Worm (Caenorhabditis elegans): Measurements from ENCODE around the gene T05C1.1.

Gene T05C1.1

DNA sequence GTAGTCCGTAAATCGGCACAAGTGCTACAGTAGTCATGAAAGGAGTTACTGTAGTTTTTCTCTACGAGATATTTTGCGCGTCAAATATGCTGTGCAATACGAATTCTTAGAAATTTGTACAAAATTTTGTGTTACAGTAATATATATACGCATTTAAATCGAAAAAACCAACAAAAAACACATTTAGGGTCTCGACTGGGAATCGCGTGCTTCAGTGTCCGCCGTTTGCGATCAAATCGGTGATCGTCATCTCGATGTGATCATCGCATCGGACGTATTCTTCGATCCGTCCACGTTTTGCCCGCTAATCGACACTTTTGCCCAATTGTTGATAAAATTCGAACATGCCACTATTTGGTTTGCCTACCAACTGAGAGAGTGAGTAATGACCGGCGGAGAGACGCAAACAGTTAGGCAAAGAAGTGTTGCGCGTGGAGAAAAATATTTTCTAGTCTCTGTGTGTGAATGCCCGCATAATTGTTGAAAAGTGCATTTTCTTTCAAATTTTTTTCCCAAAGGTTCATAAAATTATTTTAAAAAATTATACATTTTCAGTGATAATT lies 9.4 kb upstream of the T05C1.1 start:
- no peak for TF ChIP-seq dao-5 (tag; optimal IDR thresholded peaks at IDR 0.05)
- TF ChIP-seq him-1 (tag; optimal IDR thresholded peaks at IDR 0.05) = no peak
- no peak for TF ChIP-seq W03F9.2 (tag; optimal IDR thresholded peaks at IDR 0.05)

- no peak for TF ChIP-seq dao-5 (tag; optimal IDR thresholded peaks at IDR 0.05)
- TF ChIP-seq W03F9.2 (tag; optimal IDR thresholded peaks at IDR 0.05) = no peak
- TF ChIP-seq him-1 (tag; optimal IDR thresholded peaks at IDR 0.05) = no peak
These were observed 7.3 kb upstream of the T05C1.1 start, which contains the start of gene W06B4.1 for ce11 chrII:4470972-4471645. Gene W06B4.1 (plus strand): TSS chrII:4471595.

DNA sequence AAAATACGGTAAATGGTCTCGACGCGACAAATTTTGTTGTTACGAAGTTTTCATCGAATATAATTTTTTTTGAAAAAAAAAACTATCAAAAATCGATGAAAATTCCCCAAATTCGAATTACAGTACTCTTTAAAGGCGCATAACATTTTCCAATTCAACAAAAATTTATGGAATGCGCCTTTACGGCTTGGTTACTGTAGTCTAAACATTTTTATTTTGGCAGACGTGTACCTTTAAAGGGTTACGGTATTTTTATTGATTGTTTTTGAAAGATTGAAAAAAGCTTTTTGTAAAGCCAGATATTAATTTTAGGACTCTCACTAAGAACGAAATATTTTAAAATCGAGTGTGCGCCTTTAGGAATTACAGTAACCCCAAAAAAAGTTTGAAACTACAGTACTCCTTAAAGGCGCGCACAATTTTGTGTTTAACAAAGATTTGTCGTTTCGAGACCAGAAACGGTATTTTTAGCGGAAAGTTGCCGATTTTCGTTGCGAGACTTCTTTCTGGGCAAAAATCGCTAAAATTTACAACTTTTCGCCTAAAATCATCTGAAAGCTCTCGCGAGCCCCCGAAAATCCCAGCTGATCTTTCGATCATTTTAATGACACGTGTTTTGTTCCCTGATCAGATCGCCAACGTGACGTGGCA lies 4.3 kb upstream of the T05C1.1 start:
- no peak for TF ChIP-seq W03F9.2 (tag; optimal IDR thresholded peaks at IDR 0.05)
- TF ChIP-seq dao-5 (tag; optimal IDR thresholded peaks at IDR 0.05) = no peak
- no peak for TF ChIP-seq him-1 (tag; optimal IDR thresholded peaks at IDR 0.05)

ce11 chrII:4482021-4482420 lies 3.6 kb downstream of the T05C1.1 start, which contains the start of gene T05C1.2:
Gene T05C1.2 (minus strand): TSS chrII:4482121.
- no peak for TF ChIP-seq W03F9.2 (tag; optimal IDR thresholded peaks at IDR 0.05)
- no peak for TF ChIP-seq him-1 (tag; optimal IDR thresholded peaks at IDR 0.05)
- TF ChIP-seq dao-5 (tag; optimal IDR thresholded peaks at IDR 0.05) = no peak

ce11 chrII:4489288-4489687 lies 10.9 kb downstream of the T05C1.1 start, which contains the start of gene T05C1.3:
Gene T05C1.3 (minus strand): TSS chrII:4489388.
- TF ChIP-seq him-1 (tag; optimal IDR thresholded peaks at IDR 0.05) (no peak), W03F9.2 (tag; optimal IDR thresholded peaks at IDR 0.05) (no peak), dao-5 (tag; optimal IDR thresholded peaks at IDR 0.05) (no peak)

- TF ChIP-seq him-1 (tag; optimal IDR thresholded peaks at IDR 0.05) (no peak), W03F9.2 (tag; optimal IDR thresholded peaks at IDR 0.05) (no peak), dao-5 (tag; optimal IDR thresholded peaks at IDR 0.05) (no peak)
These were observed 12.3 kb downstream of the T05C1.1 start, which contains the start of gene T05C1.5 for ce11 chrII:4490729-4491128. Gene T05C1.5 (minus strand): TSS chrII:4490829.

- TF ChIP-seq dao-5 (tag; optimal IDR thresholded peaks at IDR 0.05) = no peak
- no peak for TF ChIP-seq W03F9.2 (tag; optimal IDR thresholded peaks at IDR 0.05)
- TF ChIP-seq him-1 (tag; optimal IDR thresholded peaks at IDR 0.05) = no peak
These were observed 16.1 kb downstream of the T05C1.1 start for ce11 chrII:4494532-4494931.

- TF ChIP-seq dao-5 (tag; optimal IDR thresholded peaks at IDR 0.05) = no peak
- TF ChIP-seq him-1 (tag; optimal IDR thresholded peaks at IDR 0.05) = no peak
- TF ChIP-seq W03F9.2 (tag; optimal IDR thresholded peaks at IDR 0.05) = no peak
These were observed 17.4 kb downstream of the T05C1.1 start for ce11 chrII:4495844-4496243.

- TF ChIP-seq him-1 (tag; optimal IDR thresholded peaks at IDR 0.05) = no peak
- no peak for TF ChIP-seq W03F9.2 (tag; optimal IDR thresholded peaks at IDR 0.05)
- TF ChIP-seq dao-5 (tag; optimal IDR thresholded peaks at IDR 0.05) = no peak
These were observed 26.8 kb downstream of the T05C1.1 start, which contains the start of gene camt-1 for ce11 chrII:4505097-4505626. Gene camt-1 (minus strand): TSS chrII:4505147.

DNA sequence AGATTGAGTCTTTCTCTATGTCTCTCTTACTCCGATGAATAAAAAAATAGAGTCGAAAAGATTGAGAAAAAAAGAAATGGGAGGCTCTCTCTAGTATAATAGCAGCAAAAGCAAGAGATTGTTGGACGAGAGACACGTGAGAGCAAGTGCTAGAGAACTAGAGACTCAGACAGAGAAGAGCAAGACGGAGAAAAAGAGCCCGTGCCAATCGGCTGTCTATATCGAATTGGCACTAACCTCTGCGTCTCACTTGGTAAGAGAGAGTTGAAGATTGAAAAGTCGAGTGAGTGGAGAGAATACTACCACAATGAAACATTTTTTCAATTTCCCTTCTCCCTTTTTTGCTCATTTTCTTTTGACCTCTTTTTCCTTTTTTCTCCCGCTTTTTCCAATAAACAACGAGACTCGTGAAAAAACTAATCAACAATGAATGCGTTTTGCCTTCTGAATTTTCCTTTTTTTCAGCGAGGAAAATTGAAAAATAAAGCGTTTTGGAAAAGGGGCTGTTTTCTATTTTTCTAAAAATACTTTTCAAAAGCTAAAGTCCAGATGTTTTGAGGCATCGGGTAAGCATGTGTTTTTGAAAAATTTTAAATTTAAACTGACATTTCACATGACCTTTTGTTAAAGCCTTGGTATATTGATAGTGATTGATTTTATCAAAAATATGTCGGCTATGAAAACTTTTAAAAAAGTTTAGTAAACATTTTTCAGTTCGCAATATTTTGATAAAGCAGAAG lies 28.3 kb downstream of the T05C1.1 start:
- peak; percentile 20 for TF ChIP-seq W03F9.2 (tag; optimal IDR thresholded peaks at IDR 0.05)
- peak; percentile 67 for TF ChIP-seq him-1 (tag; optimal IDR thresholded peaks at IDR 0.05)
- no peak for TF ChIP-seq dao-5 (tag; optimal IDR thresholded peaks at IDR 0.05)

ce11 chrII:4507669-4508068 lies 29.3 kb downstream of the T05C1.1 start:
- TF ChIP-seq W03F9.2 (tag; optimal IDR thresholded peaks at IDR 0.05) = no peak

- no peak for TF ChIP-seq dao-5 (tag; optimal IDR thresholded peaks at IDR 0.05)
- TF ChIP-seq W03F9.2 (tag; optimal IDR thresholded peaks at IDR 0.05) = no peak
- no peak for TF ChIP-seq him-1 (tag; optimal IDR thresholded peaks at IDR 0.05)
These were observed 32.3 kb downstream of the T05C1.1 start for ce11 chrII:4510684-4511083.

- TF ChIP-seq him-1 (tag; optimal IDR thresholded peaks at IDR 0.05) (no peak), W03F9.2 (tag; optimal IDR thresholded peaks at IDR 0.05) (no peak), dao-5 (tag; optimal IDR thresholded peaks at IDR 0.05) (no peak)
These were observed 33.5 kb downstream of the T05C1.1 start, which contains the start of gene cyp-23A1 for ce11 chrII:4511911-4512310. Gene cyp-23A1 (plus strand): TSS chrII:4512211.

Data from whole organism, L4/young adult.